Fruit fly (Drosophila melanogaster): Measurements from ENCODE around the gene CG14102.

The CG14102 gene

DNA sequence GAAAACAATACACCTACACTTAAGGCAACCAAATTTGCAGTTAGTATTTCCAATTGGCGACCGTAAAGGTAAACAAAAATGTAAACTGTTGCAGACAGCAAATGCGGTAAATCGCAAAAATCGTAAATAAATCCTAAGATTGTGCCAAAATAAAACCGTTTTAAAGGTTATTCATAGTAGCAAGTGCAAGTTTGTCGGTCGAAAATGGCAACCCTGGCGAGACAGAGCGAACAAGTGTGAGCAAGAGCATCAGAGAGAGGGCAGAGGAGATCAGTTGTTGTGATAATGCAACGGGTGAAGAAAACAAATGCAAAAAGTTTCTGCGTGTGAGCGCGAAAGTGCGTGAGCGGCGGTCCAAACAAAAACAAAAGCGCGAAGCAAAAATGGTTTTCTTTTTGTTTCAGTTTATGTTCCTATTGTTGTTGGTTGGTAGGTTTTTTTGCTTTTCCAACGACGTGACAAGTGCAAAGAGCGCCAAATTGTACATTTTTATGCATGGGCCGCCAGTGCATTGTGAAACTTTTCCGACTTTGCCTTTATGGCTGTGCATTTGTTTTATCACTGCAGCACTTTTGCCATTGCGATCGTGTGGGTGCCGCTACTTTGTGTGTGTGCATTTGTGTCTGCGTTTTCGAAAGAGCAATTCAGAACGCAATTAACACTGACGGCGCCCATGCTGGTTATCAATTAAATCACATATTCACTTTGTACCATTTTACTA lies 8.2 kb downstream of the CG14102 start:
- no peak for TF ChIP-seq fru (GFP tag; optimal IDR thresholded peaks at IDR 0.05)
- no peak for TF ChIP-seq Jra (GFP tag; optimal IDR thresholded peaks at IDR 0.05)
- TF ChIP-seq CG9705 (GFP tag; optimal IDR thresholded peaks at IDR 0.05) = no peak
- TF ChIP-seq Dfd (GFP tag; optimal IDR thresholded peaks at IDR 0.05) = no peak

DNA sequence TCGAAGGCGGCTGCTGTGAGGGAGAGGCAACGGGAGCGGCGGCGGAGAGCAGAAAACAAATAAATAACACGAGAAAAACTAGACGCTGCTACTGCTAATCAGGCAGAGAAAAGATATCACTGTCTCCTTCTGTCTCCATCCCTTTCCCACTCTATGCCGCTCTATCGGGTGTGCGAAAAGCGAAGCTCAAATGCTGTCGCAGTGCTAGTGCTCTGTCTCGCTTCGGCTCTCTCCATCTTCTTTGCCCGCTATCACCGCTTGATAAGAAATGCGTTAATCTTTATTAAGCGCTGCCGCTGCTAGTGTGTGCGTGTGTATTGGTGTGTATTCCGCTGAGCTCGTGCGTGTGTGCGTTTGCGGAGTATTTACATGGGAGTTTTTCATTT lies 9.4 kb downstream of the CG14102 start:
- TF ChIP-seq sv (GFP tag; optimal IDR thresholded peaks at IDR 0.05) (no peak), N (GFP tag; optimal IDR thresholded peaks at IDR 0.05) (peak; percentile 15), Dif (GFP tag; optimal IDR thresholded peaks at IDR 0.05; ENCODE audit: partially characterized antibody) (peak; percentile 1)

DNA sequence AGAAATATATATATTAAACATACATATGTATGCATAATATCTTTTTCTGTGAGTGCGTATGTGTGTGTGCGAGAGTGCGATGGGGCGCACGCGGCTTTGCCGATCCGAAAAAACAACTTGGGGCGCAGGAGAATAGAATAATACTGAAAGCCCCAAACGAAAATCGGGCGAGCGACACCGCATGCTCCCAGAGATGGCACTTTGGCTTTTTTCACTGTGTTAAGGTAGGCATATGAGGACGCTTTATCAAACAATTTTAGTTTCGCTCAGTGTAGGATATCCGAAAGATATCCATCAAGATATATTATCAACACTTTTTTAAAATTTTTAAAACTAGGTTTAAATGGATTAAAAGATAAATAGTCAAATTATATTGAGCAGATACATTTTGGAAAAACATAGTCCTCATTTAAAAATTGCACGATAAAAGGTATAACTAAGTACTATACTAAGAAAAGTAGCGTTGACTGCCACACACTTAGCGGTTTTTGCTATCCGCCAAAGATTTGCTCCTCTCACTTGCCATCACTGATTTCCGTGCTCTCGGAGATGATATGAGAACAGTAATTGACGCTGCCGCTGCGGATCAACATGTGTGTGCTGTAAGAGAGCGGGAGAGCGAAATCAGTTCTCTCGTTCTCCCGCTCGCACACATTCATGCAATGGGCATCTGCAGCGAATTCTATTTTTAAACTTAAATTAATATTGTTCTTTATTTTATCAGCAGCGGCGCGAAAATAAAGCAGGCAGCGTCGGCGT lies 10.0 kb downstream of the CG14102 start:
- TF ChIP-seq sage (GFP tag; optimal IDR thresholded peaks at IDR 0.05) = peak; percentile 61
- peak; percentile 92 to 93 for TF ChIP-seq dl (GFP tag; optimal IDR thresholded peaks at IDR 0.05; ENCODE audit: insufficient read depth in 1 of 2, partially characterized antibody in 2 of 2)
- no peak for TF ChIP-seq jim (GFP tag; optimal IDR thresholded peaks at IDR 0.05)
- peak; percentile 95 for TF ChIP-seq Dif (GFP tag; optimal IDR thresholded peaks at IDR 0.05; ENCODE audit: partially characterized antibody)
- peak; percentile 97 for TF ChIP-seq woc (GFP tag; optimal IDR thresholded peaks at IDR 0.05)
- TF ChIP-seq Abd-B (GFP tag; optimal IDR thresholded peaks at IDR 0.05) = no peak
- peak; percentile 63 for TF ChIP-seq OdsH (GFP tag; optimal IDR thresholded peaks at IDR 0.05)
- peak in 1 of 2 experiments; percentile 80 for TF ChIP-seq foxo (GFP tag; optimal IDR thresholded peaks at IDR 0.05)
- peak; percentile 1 for TF ChIP-seq Jra (GFP tag; optimal IDR thresholded peaks at IDR 0.05)
- TF ChIP-seq GATAd (GFP tag; optimal IDR thresholded peaks at IDR 0.05) = no peak
- TF ChIP-seq CG32264 (GFP tag; optimal IDR thresholded peaks at IDR 0.05) = no peak
- no peak for TF ChIP-seq lola (GFP tag; optimal IDR thresholded peaks at IDR 0.05)
- TF ChIP-seq Hr83 (GFP tag; optimal IDR thresholded peaks at IDR 0.05; ENCODE audit: poor library complexity, severe bottlenecking) = peak; percentile 46
- no peak for TF ChIP-seq dsf (GFP tag; optimal IDR thresholded peaks at IDR 0.05; ENCODE audit: borderline replicate concordance)
- TF ChIP-seq N (GFP tag; optimal IDR thresholded peaks at IDR 0.05) = no peak
- peak; percentile 73 for TF ChIP-seq ey (GFP tag; optimal IDR thresholded peaks at IDR 0.05)
- TF ChIP-seq CG9705 (GFP tag; optimal IDR thresholded peaks at IDR 0.05) = peak; percentile 55
- no peak for TF ChIP-seq Vsx2 (GFP tag; optimal IDR thresholded peaks at IDR 0.05; ENCODE audit: partially characterized antibody)
- TF ChIP-seq fru (GFP tag; optimal IDR thresholded peaks at IDR 0.05) = peak; percentile 83
- peak; percentile 72 for TF ChIP-seq rgr (GFP tag; optimal IDR thresholded peaks at IDR 0.05)
- TF ChIP-seq br (GFP tag; optimal IDR thresholded peaks at IDR 0.05) = peak; percentile 64
- no peak for TF ChIP-seq pan (optimal IDR thresholded peaks at IDR 0.05)
- TF ChIP-seq Rel (GFP tag; optimal IDR thresholded peaks at IDR 0.05) = peak; percentile 57
- peak; percentile 0 for TF ChIP-seq Rel (tag; optimal IDR thresholded peaks at IDR 0.05)
- TF ChIP-seq Hnf4 (GFP tag; optimal IDR thresholded peaks at IDR 0.05) = peak; percentile 24
- TF ChIP-seq usp (GFP tag; optimal IDR thresholded peaks at IDR 0.05) = no peak
- peak; percentile 77 for TF ChIP-seq Sp1 (GFP tag; optimal IDR thresholded peaks at IDR 0.05)
- peak; percentile 49 for TF ChIP-seq sv (GFP tag; optimal IDR thresholded peaks at IDR 0.05)
- peak; percentile 71 for TF ChIP-seq psq (GFP tag; optimal IDR thresholded peaks at IDR 0.05)
- peak; percentile 73 for TF ChIP-seq h (GFP tag; optimal IDR thresholded peaks at IDR 0.05)
- TF ChIP-seq Hr78 (GFP tag; optimal IDR thresholded peaks at IDR 0.05) = no peak
- peak; percentile 100 for TF ChIP-seq Myc (optimal IDR thresholded peaks at IDR 0.05)
- no peak for TF ChIP-seq Dfd (GFP tag; optimal IDR thresholded peaks at IDR 0.05)
- no peak for TF ChIP-seq tai (GFP tag; optimal IDR thresholded peaks at IDR 0.05)
- no peak for TF ChIP-seq Mio (GFP tag; optimal IDR thresholded peaks at IDR 0.05)
- TF ChIP-seq CrebA (GFP tag; optimal IDR thresholded peaks at IDR 0.05; ENCODE audit: borderline replicate concordance) = peak; percentile 21
- peak; percentile 91 for TF ChIP-seq HLH106 (tag; optimal IDR thresholded peaks at IDR 0.05)
- peak; percentile 49 for TF ChIP-seq dmrt93B (GFP tag; optimal IDR thresholded peaks at IDR 0.05)
- no peak for TF ChIP-seq brk (GFP tag; optimal IDR thresholded peaks at IDR 0.05)
